Fruit fly (Drosophila melanogaster): ENCODE measurements around the gene SH3PX1.

The SH3PX1 gene

DNA sequence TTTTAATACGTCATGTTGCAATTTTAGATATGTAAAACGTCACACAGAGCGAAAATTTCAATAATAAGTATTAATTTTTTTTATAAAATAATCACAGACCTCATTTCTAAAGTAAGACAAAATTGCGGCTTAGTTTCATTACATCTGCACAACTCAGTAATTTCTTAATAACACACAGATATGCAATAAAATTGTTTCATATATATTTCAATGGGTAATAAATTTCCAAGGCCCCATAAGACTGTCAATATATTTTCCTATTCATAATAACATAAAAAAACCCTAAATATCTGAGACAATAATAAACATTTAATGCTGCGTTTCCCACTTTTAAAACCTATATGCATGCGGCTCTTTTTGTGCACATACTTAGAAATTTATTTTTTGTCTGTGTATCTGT lies 18.0 kb downstream of the SH3PX1 start (continued):
- TF ChIP-seq sc (optimal IDR thresholded peaks at IDR 0.05): no peak
- no peak for TF ChIP-seq sc (GFP tag; optimal IDR thresholded peaks at IDR 0.05)
- no peak for TF ChIP-seq CG30020 (tag; optimal IDR thresholded peaks at IDR 0.05)
- TF ChIP-seq CG12659 (GFP tag; optimal IDR thresholded peaks at IDR 0.05): peak; percentile 34
- TF ChIP-seq CG7271 (tag; optimal IDR thresholded peaks at IDR 0.05): no peak
- no peak for TF ChIP-seq CG2129 (GFP tag; IDR thresholded peaks at IDR 0.05; ENCODE audit: partially characterized antibody)
- no peak for TF ChIP-seq unc-4 (GFP tag; IDR thresholded peaks at IDR 0.05; ENCODE audit: partially characterized antibody)
- TF ChIP-seq MESR4 (GFP tag; optimal IDR thresholded peaks at IDR 0.05): no peak
- TF ChIP-seq Deaf1 (tag; optimal IDR thresholded peaks at IDR 0.05): peak; percentile 11
- TF ChIP-seq CG18619 (GFP tag; optimal IDR thresholded peaks at IDR 0.05): peak; percentile 13
- TF ChIP-seq fru (optimal IDR thresholded peaks at IDR 0.05): no peak
- TF ChIP-seq ERR (GFP tag; optimal IDR thresholded peaks at IDR 0.05): no peak
- TF ChIP-seq CG8359 (GFP tag; optimal IDR thresholded peaks at IDR 0.05; ENCODE audit: borderline replicate concordance): no peak
- peak; percentile 5 for TF ChIP-seq sd (tag; optimal IDR thresholded peaks at IDR 0.05)
- TF ChIP-seq CG13894 (tag; optimal IDR thresholded peaks at IDR 0.05): no peak
- TF ChIP-seq CG17568 (GFP tag; optimal IDR thresholded peaks at IDR 0.05): no peak
- TF ChIP-seq fd64A (GFP tag; optimal IDR thresholded peaks at IDR 0.05): no peak
- no peak for TF ChIP-seq tll (GFP tag; optimal IDR thresholded peaks at IDR 0.05)
- TF ChIP-seq CG11696 (GFP tag; IDR thresholded peaks at IDR 0.05): no peak
- peak; percentile 56 for TF ChIP-seq CG13424 (tag; optimal IDR thresholded peaks at IDR 0.05)
- no peak for TF ChIP-seq pnt (GFP tag; optimal IDR thresholded peaks at IDR 0.05)
- no peak for TF ChIP-seq CG4282 (GFP tag; optimal IDR thresholded peaks at IDR 0.05)
- TF ChIP-seq Xbp1 (GFP tag; optimal IDR thresholded peaks at IDR 0.05): peak; percentile 51
- peak; percentile 41 for TF ChIP-seq unpg (GFP tag; optimal IDR thresholded peaks at IDR 0.05)
- TF ChIP-seq trem (tag; optimal IDR thresholded peaks at IDR 0.05): no peak
- TF ChIP-seq CG2199 (GFP tag; IDR thresholded peaks at IDR 0.05): no peak
- no peak for TF ChIP-seq mirr (GFP tag; optimal IDR thresholded peaks at IDR 0.05)
- no peak for TF ChIP-seq grn (GFP tag; optimal IDR thresholded peaks at IDR 0.05)
- no peak for TF ChIP-seq B-H2 (GFP tag; optimal IDR thresholded peaks at IDR 0.05)
- TF ChIP-seq CG11093 (GFP tag; IDR thresholded peaks at IDR 0.05): no peak
- TF ChIP-seq trh (GFP tag; optimal IDR thresholded peaks at IDR 0.05): no peak
- TF ChIP-seq crp (GFP tag; optimal IDR thresholded peaks at IDR 0.05): no peak
- no peak for TF ChIP-seq CG16779 (GFP tag; IDR thresholded peaks at IDR 0.05)
- TF ChIP-seq CG14014 (GFP tag; IDR thresholded peaks at IDR 0.05): no peak
- TF ChIP-seq sima (GFP tag; optimal IDR thresholded peaks at IDR 0.05): no peak
- no peak for TF ChIP-seq NK7.1 (GFP tag; optimal IDR thresholded peaks at IDR 0.05)
- TF ChIP-seq Gug (GFP tag; IDR thresholded peaks at IDR 0.05): no peak
- TF ChIP-seq CG2120 (GFP tag; optimal IDR thresholded peaks at IDR 0.05): peak; percentile 48
- no peak for TF ChIP-seq Abd-B (GFP tag; optimal IDR thresholded peaks at IDR 0.05)
- no peak for TF ChIP-seq pita (GFP tag; optimal IDR thresholded peaks at IDR 0.05)
- no peak for TF ChIP-seq Blimp-1 (GFP tag; optimal IDR thresholded peaks at IDR 0.05)
- TF ChIP-seq CG42726 (GFP tag; IDR thresholded peaks at IDR 0.05; ENCODE audit: partially characterized antibody): no peak
- peak; percentile 66 for TF ChIP-seq dmrt99B (tag; optimal IDR thresholded peaks at IDR 0.05)
- TF ChIP-seq mam (GFP tag; optimal IDR thresholded peaks at IDR 0.05): no peak
- no peak for TF ChIP-seq lov (optimal IDR thresholded peaks at IDR 0.05)
- no peak for TF ChIP-seq lov (GFP tag; IDR thresholded peaks at IDR 0.05)
- TF ChIP-seq al (GFP tag; IDR thresholded peaks at IDR 0.05): no peak
- TF ChIP-seq Hand (GFP tag; optimal IDR thresholded peaks at IDR 0.05): no peak
- no peak for TF ChIP-seq odd (GFP tag; optimal IDR thresholded peaks at IDR 0.05)
- no peak for TF ChIP-seq nom (GFP tag; optimal IDR thresholded peaks at IDR 0.05)
- no peak for TF ChIP-seq jumu (GFP tag; optimal IDR thresholded peaks at IDR 0.05)

Measured in whole organism, embryonic.